Fruit fly (Drosophila melanogaster) whole organism, embryonic: ENCODE measurements around the gene ETHR.

Experiments used
- B-H1 ChIP-seq: fragments of 200-800 bp; sonication (Bioruptor generic); IDR thresholded peaks from 3 replicates; pipeline ENCODE4 v1.3.6; 2022; ENCODE audit warnings: missing biosample characterization, missing genetic modification characterization
- Blimp-1 ChIP-seq: fragments of 200-800 bp; sonication (Bioruptor generic); optimal IDR thresholded peaks from 3 replicates; lab custom pipeline; 2018; ENCODE audit warnings: missing biosample characterization, missing genetic modification characterization, mild to moderate bottlenecking, moderate library complexity, missing genetic modification reagents
- CG10979 ChIP-seq: fragments of 200-800 bp; sonication (Bioruptor generic); optimal IDR thresholded peaks from 2 replicates; lab custom pipeline; 2018; ENCODE audit warnings: missing biosample characterization, mild to moderate bottlenecking, missing genetic modification characterization, moderate library complexity
- CG11504 ChIP-seq: fragments of 200-800 bp; sonication (Bioruptor generic); optimal IDR thresholded peaks from 3 replicates; lab custom pipeline; 2019; ENCODE audit warnings: missing biosample characterization, mild to moderate bottlenecking, missing genetic modification characterization, moderate library complexity
- CG12155 ChIP-seq: fragments of 200-800 bp; sonication (Bioruptor generic); optimal IDR thresholded peaks from 3 replicates; lab custom pipeline; 2016; ENCODE audit warnings: missing biosample characterization, missing genetic modification characterization
- CG12659 ChIP-seq: fragments of 200-800 bp; sonication (Bioruptor generic); optimal IDR thresholded peaks from 3 replicates; lab custom pipeline; 2017; ENCODE audit warnings: mild to moderate bottlenecking, missing biosample characterization, missing genetic modification reagents, missing genetic modification characterization
- CG13287 ChIP-seq: fragments of 200-800 bp; sonication (Bioruptor generic); IDR thresholded peaks from 2 replicates; pipeline ENCODE4 v1.3.6; 2022; ENCODE audit warnings: missing biosample characterization, missing genetic modification characterization; ENCODE audit not compliant: partially characterized antibody
- CG13424 ChIP-seq: fragments of 200-800 bp; sonication (Bioruptor generic); optimal IDR thresholded peaks from 2 replicates; lab custom pipeline; 2019; ENCODE audit warnings: missing biosample characterization, mild to moderate bottlenecking, missing genetic modification characterization, moderate library complexity
- CG1529 ChIP-seq: fragments of 200-800 bp; sonication (Bioruptor generic); optimal IDR thresholded peaks from 3 replicates; lab custom pipeline; 2018; ENCODE audit warnings: missing biosample characterization, missing genetic modification characterization
- CG1603 ChIP-seq: fragments of 200-800 bp; sonication (Bioruptor generic); optimal IDR thresholded peaks from 2 replicates; lab custom pipeline; 2019; ENCODE audit warnings: missing biosample characterization, mild to moderate bottlenecking, missing genetic modification characterization, moderate library complexity
- CG17328 ChIP-seq: fragments of 200-800 bp; sonication (Bioruptor generic); IDR thresholded peaks from 2 replicates; pipeline ENCODE4 v1.3.6; 2022; ENCODE audit warnings: missing biosample characterization, missing genetic modification characterization
- CG17359 ChIP-seq: fragments of 200-800 bp; sonication (Bioruptor generic); optimal IDR thresholded peaks from 3 replicates; lab custom pipeline; 2018; ENCODE audit warnings: missing biosample characterization, mild to moderate bottlenecking, missing genetic modification characterization, moderate library complexity
- CG17361 ChIP-seq: fragments of 200-800 bp; sonication (Bioruptor generic); IDR thresholded peaks from 3 replicates; pipeline ENCODE4 v1.3.6; 2022; ENCODE audit warnings: missing biosample characterization, missing genetic modification characterization
- CG17829 ChIP-seq: fragments of 200-800 bp; optimal IDR thresholded peaks from 2 replicates; lab custom pipeline; 2019; ENCODE audit warnings: missing biosample characterization, mild to moderate bottlenecking, missing genetic modification characterization, moderate library complexity
- CG18262 ChIP-seq: fragments of 200-800 bp; optimal IDR thresholded peaks from 3 replicates; lab custom pipeline; 2019; ENCODE audit warnings: missing biosample characterization, mild to moderate bottlenecking, missing genetic modification characterization, moderate library complexity
- CG18599 ChIP-seq: fragments of 200-800 bp; sonication (Bioruptor generic); optimal IDR thresholded peaks from 3 replicates; lab custom pipeline; 2017; ENCODE audit warnings: missing biosample characterization, missing genetic modification characterization, mild to moderate bottlenecking, moderate library complexity, missing genetic modification reagents
- CG2678 ChIP-seq: fragments of 200-800 bp; sonication (Bioruptor generic); optimal IDR thresholded peaks from 3 replicates; lab custom pipeline; 2019; ENCODE audit warnings: missing biosample characterization, mild to moderate bottlenecking, missing genetic modification characterization, moderate library complexity
- CG2875 ChIP-seq: fragments of 200-800 bp; sonication (Bioruptor generic); optimal IDR thresholded peaks from 2 replicates; lab custom pipeline; 2017; ENCODE audit warnings: missing biosample characterization, mild to moderate bottlenecking, missing genetic modification characterization, missing genetic modification reagents
- CG30403 ChIP-seq: fragments of 200-800 bp; sonication (Bioruptor generic); optimal IDR thresholded peaks from 3 replicates; lab custom pipeline; 2016; ENCODE audit warnings: missing biosample characterization, missing genetic modification characterization
- CG32772 ChIP-seq: fragments of 200-800 bp; sonication (Bioruptor generic); IDR thresholded peaks from 2 replicates; pipeline ENCODE4 v1.3.6; 2022; ENCODE audit warnings: missing biosample characterization, missing genetic modification characterization
- CG5953 ChIP-seq: fragments of 200-800 bp; sonication (Bioruptor generic); IDR thresholded peaks from 2 replicates; pipeline ENCODE4 v1.3.6; 2022; ENCODE audit warnings: missing biosample characterization, missing genetic modification characterization
- CG6813 ChIP-seq: fragments of 200-800 bp; sonication (Bioruptor generic); optimal IDR thresholded peaks from 2 replicates; lab custom pipeline; 2017; ENCODE audit warnings: missing biosample characterization, missing genetic modification characterization, mild to moderate bottlenecking, moderate library complexity, missing genetic modification reagents
- CG7271 ChIP-seq: fragments of 200-800 bp; sonication (Bioruptor generic); optimal IDR thresholded peaks from 2 replicates; lab custom pipeline; 2018; ENCODE audit warnings: missing biosample characterization, mild to moderate bottlenecking, missing genetic modification characterization, moderate library complexity
- CG8388 ChIP-seq: fragments of 200-800 bp; sonication (Bioruptor generic); optimal IDR thresholded peaks from 2 replicates; lab custom pipeline; 2019; ENCODE audit warnings: missing biosample characterization, mild to moderate bottlenecking, missing genetic modification characterization, moderate library complexity
- CG8924 ChIP-seq: fragments of 200-800 bp; optimal IDR thresholded peaks from 3 replicates; lab custom pipeline; 2019; ENCODE audit warnings: missing biosample characterization, mild to moderate bottlenecking, missing genetic modification characterization, moderate library complexity
- CoRest ChIP-seq: fragments of 200-800 bp; sonication (Bioruptor generic); optimal IDR thresholded peaks from 3 replicates; lab custom pipeline; 2018; ENCODE audit warnings: missing biosample characterization, mild to moderate bottlenecking, missing genetic modification characterization, moderate library complexity
- D ChIP-seq, 2 experiments: fragments of 200-800 bp in 1 of 2; fragments of >200 bp in 1 of 2; sonication (Bioruptor generic) in 1 of 2; optimal IDR thresholded peaks; 2 replicates in 1 of 2; 3 replicates in 1 of 2; lab custom pipeline; 2017; ENCODE audit warnings: mild to moderate bottlenecking in 1 of 2, missing biosample characterization in 1 of 2, missing genetic modification characterization in 1 of 2, missing genetic modification reagents in 1 of 2
- Ets65A ChIP-seq: fragments of 200-800 bp; sonication (Bioruptor generic); peaks from one replicate; lab custom pipeline; 2016; ENCODE audit warnings: missing biosample characterization, missing genetic modification characterization
- Hr78 ChIP-seq, 2 experiments: fragments of 200-800 bp in 1 of 2; fragments of >200 bp in 1 of 2; sonication (Bioruptor generic) in 1 of 2; optimal IDR thresholded peaks; 2 replicates each; lab custom pipeline; 2017 to 2019; ENCODE audit warnings: missing biosample characterization in 2 of 2, missing genetic modification characterization in 2 of 2, mild to moderate bottlenecking in 1 of 2, moderate library complexity in 1 of 2
- Kr ChIP-seq: fragments of 200-800 bp; sonication (Bioruptor generic); optimal IDR thresholded peaks from 2 replicates; lab custom pipeline; 2017; ENCODE audit warnings: missing biosample characterization, mild to moderate bottlenecking, missing genetic modification characterization
- Opbp ChIP-seq: fragments of 200-800 bp; sonication (Bioruptor generic); IDR thresholded peaks from 3 replicates; pipeline ENCODE4 v1.3.6; 2022; ENCODE audit warnings: missing biosample characterization, missing genetic modification characterization; ENCODE audit not compliant: partially characterized antibody
- Six4 ChIP-seq: fragments of 200-800 bp; sonication (Bioruptor generic); optimal IDR thresholded peaks from 2 replicates; lab custom pipeline; 2016; ENCODE audit warnings: missing biosample characterization, missing genetic modification characterization
- Sox100B ChIP-seq: fragments of 200-800 bp; sonication (Bioruptor generic); optimal IDR thresholded peaks from 3 replicates; lab custom pipeline; 2018; ENCODE audit warnings: missing biosample characterization, mild to moderate bottlenecking, missing genetic modification characterization
- Trl ChIP-seq, 3 experiments: fragments of >200 bp in 2 of 3; fragments of 200-800 bp in 1 of 3; sonication (Bioruptor generic) in 1 of 3; optimal IDR thresholded peaks; 2 replicates in 1 of 3; 3 replicates in 2 of 3; lab custom pipeline; 2016 to 2017; ENCODE audit warnings: missing biosample characterization in 1 of 3, missing genetic modification characterization in 1 of 3
- ara ChIP-seq: fragments of 200-800 bp; sonication (Bioruptor generic); IDR thresholded peaks from 2 replicates; pipeline ENCODE4 v1.3.6; 2022; ENCODE audit warnings: missing biosample characterization, missing genetic modification characterization
- ase ChIP-seq: fragments of 200-800 bp; sonication (Bioruptor generic); IDR thresholded peaks from 3 replicates; pipeline ENCODE4 v1.3.6; 2022; ENCODE audit warnings: missing biosample characterization, missing genetic modification characterization
- bcd ChIP-seq: fragments of 200-800 bp; sonication (Bioruptor generic); optimal IDR thresholded peaks from 2 replicates; lab custom pipeline; 2017; ENCODE audit warnings: missing biosample characterization, mild to moderate bottlenecking, missing genetic modification characterization
- crp ChIP-seq, 2 experiments: fragments of 200-800 bp; sonication (Bioruptor generic); optimal IDR thresholded peaks; 2 replicates in 1 of 2; 3 replicates in 1 of 2; lab custom pipeline; 2017; ENCODE audit warnings: missing biosample characterization in 2 of 2, missing genetic modification characterization in 2 of 2, mild to moderate bottlenecking in 1 of 2, moderate library complexity in 1 of 2
- dmrt99B ChIP-seq: fragments of 200-800 bp; sonication (Bioruptor generic); optimal IDR thresholded peaks from 2 replicates; lab custom pipeline; 2018; ENCODE audit warnings: missing biosample characterization, mild to moderate bottlenecking, missing genetic modification characterization, moderate library complexity
- dysf ChIP-seq: fragments of 200-800 bp; sonication (Bioruptor generic); IDR thresholded peaks from 3 replicates; pipeline ENCODE4 v1.3.6; 2022; ENCODE audit warnings: missing biosample characterization, missing genetic modification characterization
- gcm ChIP-seq: fragments of 200-800 bp; sonication (Bioruptor generic); optimal IDR thresholded peaks from 2 replicates; lab custom pipeline; 2019; ENCODE audit warnings: missing biosample characterization, mild to moderate bottlenecking, missing genetic modification characterization, moderate library complexity
- gem ChIP-seq: fragments of 200-800 bp; sonication (Bioruptor generic); optimal IDR thresholded peaks from 2 replicates; lab custom pipeline; 2019; ENCODE audit warnings: missing biosample characterization, mild to moderate bottlenecking, missing genetic modification characterization, moderate library complexity
- gsb ChIP-seq: fragments of 200-800 bp; sonication (Bioruptor generic); IDR thresholded peaks from 2 replicates; pipeline ENCODE4 v1.3.6; 2022; ENCODE audit warnings: missing biosample characterization, missing genetic modification characterization
- odd ChIP-seq: fragments of 200-800 bp; sonication (Bioruptor generic); optimal IDR thresholded peaks from 2 replicates; lab custom pipeline; 2017; ENCODE audit warnings: missing biosample characterization, mild to moderate bottlenecking, missing genetic modification characterization
- otp ChIP-seq: fragments of 200-800 bp; sonication (Bioruptor generic); IDR thresholded peaks from 3 replicates; pipeline ENCODE4, ENCODE4 v1.3.6; 2022; ENCODE audit warnings: missing biosample characterization, missing genetic modification characterization
- pros ChIP-seq: fragments of 200-800 bp; sonication (Bioruptor generic); optimal IDR thresholded peaks from 3 replicates; lab custom pipeline; 2019; ENCODE audit warnings: missing biosample characterization, mild to moderate bottlenecking, missing genetic modification characterization, moderate library complexity
- sens ChIP-seq: fragments of 200-800 bp; sonication (Bioruptor generic); peaks from one replicate; lab custom pipeline; 2016; ENCODE audit warnings: missing biosample characterization, missing genetic modification characterization
- vvl ChIP-seq: fragments of 200-800 bp; sonication (Bioruptor generic); IDR thresholded peaks from 2 replicates; pipeline ENCODE4 v1.3.6; 2022; ENCODE audit warnings: missing biosample characterization, missing genetic modification characterization

ETHR gene

dm6 chr3R:21206327-21206728, 40.5 kb upstream of the ETHR start (continued):
- TF ChIP-seq CG12659 (GFP tag; lab: Kevin White, UChicago) = peak; percentile 10
- TF ChIP-seq CG30403 = peak; percentile 44
- TF ChIP-seq Sox100B (GFP tag; lab: Kevin White, UChicago) = peak; percentile 43
- no peak for TF ChIP-seq CG7271 (tag; lab: Kevin White, UChicago)
- peak; percentile 15; the same call in 1 of the 2 replicates for TF ChIP-seq CG17328 (GFP tag; lab: Robert Waterston, UW)
- TF ChIP-seq CG12155 (GFP tag; lab: Kevin White, UChicago) = no peak
- TF ChIP-seq CG17829 (tag; lab: Kevin White, UChicago) = peak; percentile 15
- 0 out of 3 replicates have a peak, but pooled peaks have one; percentile 16 for TF ChIP-seq B-H1
- TF ChIP-seq CG6813 (GFP tag; lab: Kevin White, UChicago) = no peak
- TF ChIP-seq odd (GFP tag; lab: Kevin White, UChicago) = peak; percentile 30
- TF ChIP-seq Ets65A (GFP tag; lab: Kevin White, UChicago) = peak; percentile 75
- no peak for TF ChIP-seq Kr
- TF ChIP-seq Opbp (GFP tag; lab: Robert Waterston, UW) = no peak
- TF ChIP-seq Hr78 (GFP tag; optimal IDR thresholded peaks at IDR 0.05; lab: Kevin White, UChicago) = peak in 1 of 2 experiments; percentile 56
- peak; percentile 44 for TF ChIP-seq CG2678 (tag; lab: Kevin White, UChicago)
- TF ChIP-seq CG10979 (tag; lab: Kevin White, UChicago) = peak; percentile 51
- 0 out of 2 replicates have a peak, but pooled peaks have one; percentile 8 for TF ChIP-seq vvl (GFP tag; lab: Robert Waterston, UW)
- 0 out of 3 replicates have a peak, but pooled peaks have one; percentile 7 for TF ChIP-seq otp (GFP tag; lab: Robert Waterston, UW)
- peak; percentile 10 for TF ChIP-seq bcd (GFP tag; lab: Kevin White, UChicago)
- TF ChIP-seq CG1603 (tag; lab: Kevin White, UChicago) = peak; percentile 7
- no peak for TF ChIP-seq CG18599 (GFP tag; lab: Kevin White, UChicago)
- peak; percentile 68 for TF ChIP-seq gem
- peak; percentile 66 for TF ChIP-seq CG11504 (tag; lab: Kevin White, UChicago)
- TF ChIP-seq D (optimal IDR thresholded peaks at IDR 0.05; lab: Kevin White, UChicago) = no peak
- peak; percentile 45 for TF ChIP-seq D (GFP tag; optimal IDR thresholded peaks at IDR 0.05; lab: Kevin White, UChicago)
- TF ChIP-seq CG1529 (GFP tag; lab: Kevin White, UChicago) = peak; percentile 15
- peak; percentile 72; the same call in 2 of the 3 replicates for TF ChIP-seq CG17361 (GFP tag; lab: Robert Waterston, UW)
- TF ChIP-seq gsb (GFP tag; lab: Robert Waterston, UW) = no peak
- TF ChIP-seq dmrt99B (tag; lab: Kevin White, UChicago) = peak; percentile 62
- no peak for TF ChIP-seq crp (GFP tag; optimal IDR thresholded peaks at IDR 0.05; lab: Kevin White, UChicago)
- peak; percentile 12 for TF ChIP-seq CG8388 (GFP tag; lab: Kevin White, UChicago)
- no peak for TF ChIP-seq CG13287 (GFP tag; lab: Robert Waterston, UW)
- TF ChIP-seq CG5953 (GFP tag; lab: Robert Waterston, UW) = no peak
- TF ChIP-seq gcm (GFP tag; lab: Kevin White, UChicago) = peak; percentile 49
- peak; percentile 52 for TF ChIP-seq CG13424 (tag; lab: Kevin White, UChicago)
- TF ChIP-seq dysf (GFP tag; lab: Robert Waterston, UW) = peak; percentile 5; the same call in 1 of the 3 replicates
- TF ChIP-seq CG17359 = peak; percentile 52
- peak; percentile 40 for TF ChIP-seq CG2875 (GFP tag; lab: Kevin White, UChicago)
- TF ChIP-seq CoRest (tag; lab: Kevin White, UChicago) = peak; percentile 44
- TF ChIP-seq CG32772 = peak; percentile 24; the same call in 1 of the 2 replicates
- 0 out of 2 replicates have a peak, but pooled peaks have one; percentile 20 for TF ChIP-seq ara (GFP tag; lab: Robert Waterston, UW)
- TF ChIP-seq Trl (optimal IDR thresholded peaks at IDR 0.05; lab: Kevin White, UChicago) = peak; percentile 24 to 45
- no peak for TF ChIP-seq Trl (GFP tag; optimal IDR thresholded peaks at IDR 0.05; lab: Kevin White, UChicago)
- TF ChIP-seq sens (GFP tag; lab: Kevin White, UChicago) = peak; percentile 82
- TF ChIP-seq Six4 = no peak
- peak; percentile 76 for TF ChIP-seq CG18262
- TF ChIP-seq pros (GFP tag; lab: Kevin White, UChicago) = peak; percentile 70
- peak; percentile 50 for TF ChIP-seq CG8924 (tag; lab: Kevin White, UChicago)
- peak; percentile 61 for TF ChIP-seq Blimp-1 (GFP tag; lab: Kevin White, UChicago)
- TF ChIP-seq ase (GFP tag; lab: Robert Waterston, UW) = 0 out of 3 replicates have a peak, but pooled peaks have one; percentile 33
